Worm (Caenorhabditis elegans): ENCODE results near the gene C07A12.7.

The C07A12.7 gene

ce11 chrX:4526412-4526811, 4.5 kb upstream of the C07A12.7 start (continued):
- peak; percentile 84 for TF ChIP-seq T26A8.4 (GFP tag; IDR thresholded peaks at IDR 0.05)
- TF ChIP-seq lin-38 (GFP tag; IDR thresholded peaks at IDR 0.05) = 0 out of 2 replicates have a peak, but pooled peaks have one; percentile 24
- TF ChIP-seq nhr-25 (tag; optimal IDR thresholded peaks at IDR 0.05; ENCODE audit: borderline replicate concordance, insufficient read depth) = no peak

ce11 chrX:4524844-4525243, 2.9 kb upstream of the C07A12.7 start:
- TF ChIP-seq unc-62 (GFP tag; optimal IDR thresholded peaks at IDR 0.05 in 1 of 2) (peak in 1 of 2 experiments; percentile 84), unc-62 (tag; optimal IDR thresholded peaks at IDR 0.05) (no peak), aha-1 (tag) (peak; percentile 19), ZK546.5 (tag; optimal IDR thresholded peaks at IDR 0.05) (no peak), ceh-28 (tag; optimal IDR thresholded peaks at IDR 0.05) (no peak), nhr-28 (tag; optimal IDR thresholded peaks at IDR 0.05) (peak; percentile 22), spr-3 (GFP tag; optimal IDR thresholded peaks at IDR 0.05) (peak; percentile 44)

ce11 chrX:4523887-4524350, 2.0 kb upstream of the C07A12.7 start, which contains the start of gene pdi-2:
TSS of gene pdi-2 (plus strand) at chrX:4524155.
- no peak for TF ChIP-seq F26F4.8 (GFP tag; conservative IDR thresholded peaks at IDR 0.05)
- TF ChIP-seq mxl-3 (GFP tag; optimal IDR thresholded peaks at IDR 0.05) = peak; percentile 97
- no peak for TF ChIP-seq mdt-29 (GFP tag; IDR thresholded peaks at IDR 0.05)
- TF ChIP-seq zip-11 (GFP tag; IDR thresholded peaks at IDR 0.05) = no peak
- peak; percentile 76 for TF ChIP-seq pha-4 (GFP tag; IDR thresholded peaks at IDR 0.05)
- no peak for TF ChIP-seq pha-4 (tag; optimal IDR thresholded peaks at IDR 0.05)
- peak; percentile 49 for TF ChIP-seq nhr-6 (tag; optimal IDR thresholded peaks at IDR 0.05)
- peak; percentile 94 for TF ChIP-seq hlh-11 (tag; optimal IDR thresholded peaks at IDR 0.05)
- TF ChIP-seq tra-1 (GFP tag; IDR thresholded peaks at IDR 0.05) = peak; percentile 59; the same call in 1 of the 2 replicates
- peak in 1 of 2 experiments; percentile 91 for TF ChIP-seq unc-62 (GFP tag; optimal IDR thresholded peaks at IDR 0.05 in 1 of 2)
- TF ChIP-seq unc-62 (tag; optimal IDR thresholded peaks at IDR 0.05) = no peak
- TF ChIP-seq F37D6.2 (tag; optimal IDR thresholded peaks at IDR 0.05) = peak; percentile 8
- TF ChIP-seq snpc-4 (tag; optimal IDR thresholded peaks at IDR 0.05) = no peak
- TF ChIP-seq daf-16 (GFP tag; optimal IDR thresholded peaks at IDR 0.05) = no peak
- TF ChIP-seq daf-16 (tag; optimal IDR thresholded peaks at IDR 0.05) = peak; percentile 62
- no peak for TF ChIP-seq daf-8 (GFP tag; IDR thresholded peaks at IDR 0.05)
- peak in 1 of 2 experiments; percentile 99 for TF ChIP-seq hif-1 (tag; optimal IDR thresholded peaks at IDR 0.05)
- no peak for TF ChIP-seq lir-3 (tag; optimal IDR thresholded peaks at IDR 0.05)
- 0 out of 2 replicates have a peak, but pooled peaks have one; percentile 25 for TF ChIP-seq saeg-2 (GFP tag; IDR thresholded peaks at IDR 0.05)
- peak; percentile 52; the same call in 1 of the 2 replicates for TF ChIP-seq D1046.2 (GFP tag; IDR thresholded peaks at IDR 0.05)
- peak; percentile 45 to 91 for TF ChIP-seq lsy-2 (tag; optimal IDR thresholded peaks at IDR 0.05)
- no peak for TF ChIP-seq F10B5.3 (tag; optimal IDR thresholded peaks at IDR 0.05)
- TF ChIP-seq dve-1 (tag; optimal IDR thresholded peaks at IDR 0.05; ENCODE audit: insufficient read depth) = peak; percentile 79
- TF ChIP-seq ceh-62 (tag; optimal IDR thresholded peaks at IDR 0.05) = no peak
- no peak for TF ChIP-seq ces-1 (GFP tag; optimal IDR thresholded peaks at IDR 0.05)
- TF ChIP-seq mes-2 (tag; optimal IDR thresholded peaks at IDR 0.05; ENCODE audit: poor library complexity, severe bottlenecking) = peak; percentile 48
- no peak for TF ChIP-seq vab-7 (GFP tag; IDR thresholded peaks at IDR 0.05)
- no peak for TF ChIP-seq lim-7 (GFP tag; IDR thresholded peaks at IDR 0.05)
- TF ChIP-seq mep-1 (tag; optimal IDR thresholded peaks at IDR 0.05) = peak; percentile 87
- peak in 1 of 2 experiments; percentile 68 for TF ChIP-seq mdl-1 (tag; optimal IDR thresholded peaks at IDR 0.05)
- no peak for TF ChIP-seq ceh-82 (tag; optimal IDR thresholded peaks at IDR 0.05)
- TF ChIP-seq nhr-48 (tag; optimal IDR thresholded peaks at IDR 0.05) = peak; percentile 32
- peak; percentile 13 for TF ChIP-seq nhr-102 (tag; optimal IDR thresholded peaks at IDR 0.05)
- TF ChIP-seq duxl-1 (tag; optimal IDR thresholded peaks at IDR 0.05; ENCODE audit: poor library complexity) = peak; percentile 2
- TF ChIP-seq gei-8 (GFP tag; optimal IDR thresholded peaks at IDR 0.05) = no peak
- 0 out of 4 replicates have a peak, but pooled peaks of 1 of the 2 experiments have one; percentile 15 for TF ChIP-seq madf-5 (GFP tag; IDR thresholded peaks at IDR 0.05)
- no peak for TF ChIP-seq ZK546.5 (tag; optimal IDR thresholded peaks at IDR 0.05)
- TF ChIP-seq jun-1 (tag; optimal IDR thresholded peaks at IDR 0.05) = peak; percentile 31
- peak; percentile 52 for TF ChIP-seq fkh-10 (GFP tag; optimal IDR thresholded peaks at IDR 0.05)
- peak; percentile 69; the same call in 1 of the 2 replicates for TF ChIP-seq arid-1 (GFP tag; conservative IDR thresholded peaks at IDR 0.05)
